Worm (Caenorhabditis elegans) whole organism, L4/young adult: ENCODE measurements around the gene eif-3.D.

Source experiments
- W03F9.2 ChIP-seq: fragments of 150-350 bp; optimal IDR thresholded peaks from 2 replicates; lab custom pipeline; 2014; ENCODE audit warnings: missing biosample characterization, missing genetic modification characterization
- dao-5 ChIP-seq: sonication (generic microtip); optimal IDR thresholded peaks from 2 replicates; lab custom pipeline; 2016; ENCODE audit warnings: missing genotype, missing genetic modification characterization, moderate library complexity, missing compliant biosample characterization
- him-1 ChIP-seq: sonication (generic microtip); optimal IDR thresholded peaks from 2 replicates; lab custom pipeline; 2016; ENCODE audit warnings: missing genotype, missing genetic modification reagents, missing genetic modification characterization, missing compliant biosample characterization

Gene eif-3.D

DNA sequence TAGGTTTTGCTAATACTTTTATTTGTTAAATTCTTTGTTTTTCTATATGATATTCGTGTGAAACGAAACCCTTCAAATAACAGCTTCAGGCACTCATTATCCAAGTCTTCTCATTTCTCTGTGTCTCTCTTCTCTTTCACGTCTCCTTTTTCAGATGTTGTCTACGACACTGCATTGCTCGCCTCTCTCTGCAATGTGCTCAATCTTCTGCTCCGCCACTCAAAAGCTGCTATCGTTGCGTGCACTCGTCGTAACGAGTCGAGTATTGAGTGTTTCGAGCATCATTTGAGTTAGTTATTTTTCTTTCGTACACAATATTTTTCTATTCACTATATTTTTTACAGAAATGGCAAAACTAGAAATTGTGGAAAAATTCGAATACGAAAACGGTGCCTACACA, 1.8 kb upstream of the eif-3.D start:
- TF ChIP-seq W03F9.2 (tag; lab: Kevin White, UChicago) (no peak), him-1 (tag; lab: Kevin White, UChicago) (peak; percentile 21)

- no peak for TF ChIP-seq dao-5 (tag; lab: Kevin White, UChicago)
- TF ChIP-seq W03F9.2 (tag; lab: Kevin White, UChicago), result peak; percentile 36
- no peak for TF ChIP-seq him-1 (tag; lab: Kevin White, UChicago)
These were observed 3.7 kb downstream of the eif-3.D start, which contains the start of the genes bud-13 and rpap-2 for ce11 chrIII:8967639-8968038. Gene bud-13, minus strand, starts transcription at chrIII:8967727. Gene rpap-2, plus strand, starts transcription at chrIII:8967967.

DNA sequence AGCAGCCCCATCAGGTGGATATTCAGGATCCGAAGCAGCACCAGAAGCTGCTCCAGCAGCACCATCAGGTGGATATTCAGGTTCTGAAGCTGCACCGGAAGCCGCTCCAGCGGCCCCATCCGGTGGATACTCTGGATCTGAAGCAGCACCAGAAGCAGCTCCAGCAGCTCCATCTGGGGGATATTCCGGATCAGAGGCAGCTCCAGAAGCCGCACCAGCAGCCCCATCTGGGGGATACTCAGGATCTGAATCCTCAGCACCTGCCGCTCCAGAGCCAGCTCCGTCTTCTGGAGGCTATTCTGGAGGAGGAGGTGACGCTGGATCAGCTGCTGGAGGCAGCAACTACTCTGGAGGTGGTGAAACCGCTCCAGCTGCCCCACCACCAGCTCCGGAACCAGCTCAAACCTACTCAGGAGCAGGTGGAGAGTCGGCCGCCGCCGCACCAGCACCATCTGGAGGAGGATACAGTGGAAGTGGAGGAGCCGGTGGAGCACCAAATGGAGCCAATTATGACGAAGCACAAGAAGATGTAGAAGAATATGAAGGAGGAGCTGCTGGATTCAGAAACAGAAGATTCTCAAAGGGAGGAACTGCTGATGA, 6.6 kb downstream of the eif-3.D start:
- no peak for TF ChIP-seq W03F9.2 (tag; lab: Kevin White, UChicago)
- no peak for TF ChIP-seq dao-5 (tag; lab: Kevin White, UChicago)
- no peak for TF ChIP-seq him-1 (tag; lab: Kevin White, UChicago)

- TF ChIP-seq him-1 (tag; lab: Kevin White, UChicago) (no peak), W03F9.2 (tag; lab: Kevin White, UChicago) (no peak), dao-5 (tag; lab: Kevin White, UChicago) (no peak)
These were observed 8.9 kb downstream of the eif-3.D start for ce11 chrIII:8962475-8962874.

ce11 chrIII:8961993-8962392, 9.4 kb downstream of the eif-3.D start, which contains the start of gene grl-25:
Gene grl-25, plus strand, starts transcription at chrIII:8962293.
- TF ChIP-seq dao-5 (tag; lab: Kevin White, UChicago) (no peak), W03F9.2 (tag; lab: Kevin White, UChicago) (no peak), him-1 (tag; lab: Kevin White, UChicago) (no peak)

ce11 chrIII:8960664-8961063, 10.7 kb downstream of the eif-3.D start, which contains the start of gene ZK643.6:
Gene ZK643.6, minus strand, starts transcription at chrIII:8960764.
- TF ChIP-seq him-1 (tag; lab: Kevin White, UChicago) (no peak), dao-5 (tag; lab: Kevin White, UChicago) (no peak), W03F9.2 (tag; lab: Kevin White, UChicago) (no peak)

DNA sequence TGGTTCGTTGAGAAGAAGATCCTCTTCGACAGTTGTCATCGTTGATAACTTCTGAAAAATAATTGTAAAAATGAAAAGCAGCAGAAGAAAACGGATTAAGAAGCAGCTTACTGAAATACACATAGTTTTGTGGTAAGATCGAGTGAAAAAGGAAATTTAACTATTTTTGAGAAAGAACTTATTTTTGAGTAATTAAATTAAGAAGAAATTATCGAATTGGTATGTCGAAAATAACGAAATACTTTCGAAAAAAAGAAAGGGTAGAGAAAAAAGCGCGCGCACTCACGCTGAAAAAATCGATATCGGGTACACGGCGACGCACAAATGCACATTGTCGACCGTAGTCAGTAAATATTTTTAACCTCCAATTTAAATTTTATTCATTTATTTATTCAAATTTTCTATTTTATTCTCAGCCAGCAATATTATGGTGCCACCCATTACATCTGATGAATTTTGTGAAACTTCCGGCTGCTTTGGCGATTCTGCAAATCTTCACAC, 15.2 kb downstream of the eif-3.D start, which contains the start of the genes ZK643.5 and ZK643.2:
Gene ZK643.5, minus strand, starts transcription at position 51 of the 501 bp plus-strand sequence.
Gene ZK643.2, plus strand, starts transcription at position 395 of the 501 bp plus-strand sequence.
- TF ChIP-seq W03F9.2 (tag; lab: Kevin White, UChicago), result peak; percentile 82
- no peak for TF ChIP-seq him-1 (tag; lab: Kevin White, UChicago)
- no peak for TF ChIP-seq dao-5 (tag; lab: Kevin White, UChicago)

DNA sequence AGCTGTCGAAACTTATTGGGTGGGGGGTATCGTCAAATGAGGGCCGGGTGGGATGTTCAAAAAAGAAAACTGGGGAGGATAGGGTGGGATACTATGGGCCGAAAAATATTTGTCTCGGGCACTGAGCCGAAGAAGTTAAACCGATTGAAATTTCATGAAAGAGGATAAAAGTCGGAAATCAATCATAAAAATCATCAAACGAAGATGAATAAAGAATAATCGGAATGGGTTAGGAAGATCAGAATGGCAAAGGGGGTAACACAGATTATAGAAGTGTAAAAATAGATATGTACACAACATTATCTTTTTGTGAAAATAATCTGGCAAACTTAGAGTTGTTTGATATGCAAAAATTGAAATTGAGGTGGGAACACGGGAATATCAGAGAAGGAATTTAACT, 15.8 kb downstream of the eif-3.D start:
- TF ChIP-seq W03F9.2 (tag; lab: Kevin White, UChicago) (no peak), him-1 (tag; lab: Kevin White, UChicago) (no peak), dao-5 (tag; lab: Kevin White, UChicago) (no peak)

ce11 chrIII:8949147-8949546, 22.2 kb downstream of the eif-3.D start:
- no peak for TF ChIP-seq him-1 (tag; lab: Kevin White, UChicago)
- TF ChIP-seq dao-5 (tag; lab: Kevin White, UChicago), result no peak
- TF ChIP-seq W03F9.2 (tag; lab: Kevin White, UChicago), result no peak

- TF ChIP-seq him-1 (tag; lab: Kevin White, UChicago) (no peak), W03F9.2 (tag; lab: Kevin White, UChicago) (no peak), dao-5 (tag; lab: Kevin White, UChicago) (no peak)
These were observed 25.1 kb downstream of the eif-3.D start for ce11 chrIII:8946285-8946684.

DNA sequence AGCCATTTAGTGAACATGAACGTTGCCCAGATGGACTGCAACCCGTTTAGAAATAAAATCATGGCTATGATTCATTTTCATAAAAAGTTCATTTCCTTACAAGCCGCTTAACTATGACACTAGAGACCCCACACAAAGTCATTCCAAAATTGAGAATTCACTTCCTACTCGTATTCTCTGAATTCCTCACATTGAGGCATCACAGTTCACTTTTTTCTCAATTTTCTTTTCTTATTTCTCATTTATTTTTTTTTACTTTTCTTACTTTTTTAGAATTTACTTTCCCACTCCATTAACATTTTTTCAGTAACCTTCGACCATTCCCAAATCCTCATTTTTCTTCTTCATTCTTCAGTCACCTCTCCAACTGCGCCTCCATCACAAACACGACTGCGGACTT, 27.0 kb downstream of the eif-3.D start, which contains the start of gene dhrr-1:
Gene dhrr-1, plus strand, starts transcription at position 301 of the 400 bp plus-strand sequence.
- no peak for TF ChIP-seq him-1 (tag; lab: Kevin White, UChicago)

DNA sequence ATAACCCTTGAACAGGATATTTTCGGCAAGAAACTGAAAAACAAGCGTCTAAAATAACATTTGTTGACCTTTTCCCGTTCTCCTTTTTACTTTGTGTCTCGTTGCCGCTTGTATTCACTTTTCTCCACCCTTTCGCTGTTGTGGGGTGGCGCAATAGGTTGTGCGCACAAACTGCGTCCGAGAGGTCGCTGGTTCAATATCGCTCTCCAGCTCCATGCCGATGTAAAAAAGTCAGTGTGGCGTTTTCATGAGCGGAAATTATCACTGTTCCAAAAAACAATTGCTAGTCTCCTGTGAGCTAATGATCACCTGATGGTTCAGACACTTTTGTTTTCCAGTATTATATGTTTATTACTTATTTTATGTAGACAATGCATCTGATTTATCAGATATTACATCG, 33.8 kb downstream of the eif-3.D start:
- TF ChIP-seq him-1 (tag; lab: Kevin White, UChicago), result peak; percentile 92
- TF ChIP-seq W03F9.2 (tag; lab: Kevin White, UChicago), result peak; percentile 31
- TF ChIP-seq dao-5 (tag; lab: Kevin White, UChicago), result peak; percentile 4

ce11 chrIII:8934378-8934777, 37.0 kb downstream of the eif-3.D start:
- no peak for TF ChIP-seq dao-5 (tag; lab: Kevin White, UChicago)
- TF ChIP-seq W03F9.2 (tag; lab: Kevin White, UChicago), result no peak
- TF ChIP-seq him-1 (tag; lab: Kevin White, UChicago), result no peak

- TF ChIP-seq W03F9.2 (tag; lab: Kevin White, UChicago) (no peak), him-1 (tag; lab: Kevin White, UChicago) (no peak), dao-5 (tag; lab: Kevin White, UChicago) (no peak)
These were observed 37.7 kb downstream of the eif-3.D start for ce11 chrIII:8933696-8934095.
